Fruit fly (Drosophila melanogaster) whole organism, prepupa: ENCODE results near the gene CG4768.
A peak's percentile ranks its signal among the peaks of the same experiment; 100 is the strongest.

Experiments used
- CG1621 ChIP-seq: fragments of 200-800 bp; sonication (Bioruptor generic); optimal IDR thresholded peaks from 3 replicates; lab custom pipeline; 2018; ENCODE audit warnings: missing biosample characterization, mild to moderate bottlenecking, missing genetic modification characterization
- CG6854 ChIP-seq: fragments of 200-800 bp; sonication (Bioruptor generic); optimal IDR thresholded peaks from 2 replicates; lab custom pipeline; 2017; ENCODE audit warnings: missing biosample characterization, mild to moderate bottlenecking, missing genetic modification characterization
- Gug ChIP-seq: fragments of 200-800 bp; sonication (Bioruptor generic); IDR thresholded peaks from 2 replicates; pipeline ENCODE4 v1.3.6; 2022; ENCODE audit warnings: missing biosample characterization, missing genetic modification characterization
- Hr4 ChIP-seq: fragments of 200-800 bp; sonication (Bioruptor generic); optimal IDR thresholded peaks from 3 replicates; lab custom pipeline; 2016; ENCODE audit warnings: missing biosample characterization, missing genetic modification characterization
- Sox102F ChIP-seq: fragments of 200-800 bp; sonication (Bioruptor generic); optimal IDR thresholded peaks from 2 replicates; lab custom pipeline; 2016; ENCODE audit warnings: missing biosample characterization, mild to moderate bottlenecking, missing genetic modification characterization
- salr ChIP-seq, 2 experiments: fragments of 200-800 bp; sonication (Bioruptor generic); optimal IDR thresholded peaks; 3 replicates each; lab custom pipeline; 2016 to 2018; ENCODE audit warnings: missing biosample characterization in 2 of 2, missing genetic modification characterization in 2 of 2, mild to moderate bottlenecking in 1 of 2
- ss ChIP-seq, 2 experiments: fragments of 200-800 bp; sonication (Bioruptor generic); optimal IDR thresholded peaks; 2 replicates in 1 of 2; 3 replicates in 1 of 2; lab custom pipeline; 2017 to 2018; ENCODE audit warnings: mild to moderate bottlenecking in 2 of 2, missing biosample characterization in 2 of 2, missing genetic modification characterization in 2 of 2, moderate library complexity in 1 of 2

DNA sequence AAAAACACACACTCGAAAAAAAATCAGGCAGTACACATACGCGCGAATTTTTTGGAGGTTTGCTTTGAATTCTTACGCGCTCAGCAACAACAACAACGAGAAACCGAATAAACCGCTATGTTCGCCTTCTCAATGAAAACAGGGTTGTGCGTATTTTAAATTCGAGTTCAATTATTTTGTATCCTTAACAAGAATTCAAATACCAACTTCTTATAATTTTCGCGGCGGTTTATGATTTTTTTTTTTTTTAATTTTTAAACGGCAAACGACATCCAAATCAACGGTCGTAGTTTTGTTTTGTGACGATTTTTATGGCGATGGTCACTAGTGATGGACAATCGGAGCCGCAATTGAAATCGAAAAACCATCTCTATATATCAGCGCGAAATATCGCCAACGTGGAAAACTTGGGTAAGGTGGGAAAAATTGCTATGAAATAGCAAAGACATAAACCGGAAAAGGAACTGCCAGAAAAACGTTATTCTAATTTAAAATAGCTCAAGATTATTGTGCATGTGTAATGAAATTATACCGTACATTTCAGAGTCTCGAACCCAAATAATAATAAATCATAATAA lies 40.3 kb upstream of the CG4768 start, which contains the start of gene goe:
- TF ChIP-seq CG6854 (GFP tag; lab: Kevin White, UChicago) = peak; percentile 40
- TF ChIP-seq ss (GFP tag; optimal IDR thresholded peaks at IDR 0.05; lab: Kevin White, UChicago) = peak in 1 of 2 experiments; percentile 35
- peak; percentile 27; the same call in 1 of the 2 replicates for TF ChIP-seq Gug (GFP tag; lab: Robert Waterston, UW)
- no peak for TF ChIP-seq CG1621 (tag; lab: Kevin White, UChicago)
- peak in 1 of 2 experiments; percentile 8 for TF ChIP-seq salr (GFP tag; optimal IDR thresholded peaks at IDR 0.05; lab: Kevin White, UChicago)
- TF ChIP-seq Sox102F = peak; percentile 32
- no peak for TF ChIP-seq Hr4 (GFP tag; lab: Kevin White, UChicago)
